Fruit fly (Drosophila melanogaster) whole organism, embryonic: ENCODE results near the gene dpr9.
A peak's percentile ranks its signal among the peaks of the same experiment; 100 is the strongest.

ENCODE experiments used
- CG10543 ChIP-seq: fragments of 200-800 bp; sonication (Bioruptor generic); optimal IDR thresholded peaks from 3 replicates; lab custom pipeline; 2017; ENCODE audit warnings: missing biosample characterization, mild to moderate bottlenecking, missing genetic modification characterization, moderate library complexity
- CG10979 ChIP-seq: fragments of 200-800 bp; sonication (Bioruptor generic); optimal IDR thresholded peaks from 2 replicates; lab custom pipeline; 2018; ENCODE audit warnings: missing biosample characterization, mild to moderate bottlenecking, missing genetic modification characterization, moderate library complexity
- CG11696 ChIP-seq: fragments of 200-800 bp; sonication (Bioruptor generic); IDR thresholded peaks from 2 replicates; pipeline ENCODE4 v1.3.6; 2022; ENCODE audit warnings: missing biosample characterization, missing genetic modification characterization
- CG12155 ChIP-seq: fragments of 200-800 bp; sonication (Bioruptor generic); optimal IDR thresholded peaks from 3 replicates; lab custom pipeline; 2016; ENCODE audit warnings: missing biosample characterization, missing genetic modification characterization
- CG13624 ChIP-seq: fragments of 200-800 bp; sonication (Bioruptor generic); optimal IDR thresholded peaks from 2 replicates; lab custom pipeline; 2016; ENCODE audit warnings: missing biosample characterization, missing genetic modification characterization
- CG13894 ChIP-seq: fragments of 200-800 bp; sonication (Bioruptor generic); optimal IDR thresholded peaks from 3 replicates; lab custom pipeline; 2018; ENCODE audit warnings: missing biosample characterization, mild to moderate bottlenecking, missing genetic modification characterization, moderate library complexity
- CG14860 ChIP-seq: fragments of 200-800 bp; sonication (Bioruptor generic); IDR thresholded peaks from 3 replicates; pipeline ENCODE4 v1.3.6; 2022; ENCODE audit warnings: missing biosample characterization, missing genetic modification characterization; ENCODE audit not compliant: partially characterized antibody
- CG15269 ChIP-seq: fragments of 200-800 bp; sonication (Bioruptor generic); optimal IDR thresholded peaks from 2 replicates; lab custom pipeline; 2018; ENCODE audit warnings: missing biosample characterization, mild to moderate bottlenecking, missing genetic modification characterization, moderate library complexity
- CG15479 ChIP-seq: fragments of 200-800 bp; sonication (Bioruptor generic); optimal IDR thresholded peaks from 3 replicates; lab custom pipeline; 2019; ENCODE audit warnings: missing biosample characterization, mild to moderate bottlenecking, missing genetic modification characterization, moderate library complexity
- CG17802 ChIP-seq: fragments of 200-800 bp; sonication (Bioruptor generic); optimal IDR thresholded peaks from 2 replicates; lab custom pipeline; 2018; ENCODE audit warnings: missing biosample characterization, mild to moderate bottlenecking, missing genetic modification characterization, moderate library complexity
- CG18764 ChIP-seq: fragments of 200-800 bp; sonication (Bioruptor generic); optimal IDR thresholded peaks from 3 replicates; lab custom pipeline; 2016; ENCODE audit warnings: missing biosample characterization, missing genetic modification characterization
- CG2889 ChIP-seq: fragments of 200-800 bp; sonication (Bioruptor generic); IDR thresholded peaks from 3 replicates; pipeline ENCODE4 v1.3.6; 2022; ENCODE audit warnings: missing biosample characterization, missing genetic modification characterization
- CG6254 ChIP-seq: fragments of 200-800 bp; sonication (Bioruptor generic); optimal IDR thresholded peaks from 3 replicates; lab custom pipeline; 2017; ENCODE audit warnings: mild to moderate bottlenecking, missing biosample characterization, missing genetic modification reagents, missing genetic modification characterization
- CG6791 ChIP-seq: fragments of 200-800 bp; sonication (Bioruptor generic); IDR thresholded peaks from 3 replicates; pipeline ENCODE4 v1.3.6; 2022; ENCODE audit warnings: missing biosample characterization, missing genetic modification characterization; ENCODE audit not compliant: partially characterized antibody
- CG7372 ChIP-seq: fragments of 200-800 bp; sonication (Bioruptor generic); IDR thresholded peaks from 2 replicates; pipeline ENCODE4 v1.3.6; 2022; ENCODE audit warnings: missing biosample characterization, missing genetic modification characterization
- CG8924 ChIP-seq: fragments of 200-800 bp; optimal IDR thresholded peaks from 3 replicates; lab custom pipeline; 2019; ENCODE audit warnings: missing biosample characterization, mild to moderate bottlenecking, missing genetic modification characterization, moderate library complexity
- CHES-1-like ChIP-seq: fragments of 200-800 bp; sonication (Bioruptor generic); optimal IDR thresholded peaks from 2 replicates; lab custom pipeline; 2016; ENCODE audit warnings: missing biosample characterization, missing genetic modification characterization
- CkIIα-i1 ChIP-seq: fragments of 200-800 bp; sonication (Bioruptor generic); IDR thresholded peaks from 2 replicates; pipeline ENCODE4 v1.3.6; 2022; ENCODE audit warnings: missing biosample characterization, missing genetic modification characterization
- CoRest ChIP-seq: fragments of 200-800 bp; sonication (Bioruptor generic); optimal IDR thresholded peaks from 3 replicates; lab custom pipeline; 2018; ENCODE audit warnings: missing biosample characterization, mild to moderate bottlenecking, missing genetic modification characterization, moderate library complexity
- D19B ChIP-seq: fragments of 200-800 bp; sonication (Bioruptor generic); optimal IDR thresholded peaks from 2 replicates; lab custom pipeline; 2017; ENCODE audit warnings: missing biosample characterization, mild to moderate bottlenecking, missing genetic modification characterization
- Dek ChIP-seq: fragments of 200-800 bp; sonication (Bioruptor generic); optimal IDR thresholded peaks from 3 replicates; lab custom pipeline; 2019; ENCODE audit warnings: missing biosample characterization, mild to moderate bottlenecking, missing genetic modification characterization, moderate library complexity
- Dll ChIP-seq: fragments of 200-800 bp; sonication (Bioruptor generic); IDR thresholded peaks from 4 replicates; pipeline ENCODE4 v1.3.6; 2022; ENCODE audit warnings: missing biosample characterization, missing genetic modification characterization; ENCODE audit not compliant: partially characterized antibody
- Dp ChIP-seq: fragments of 200-800 bp; sonication (Bioruptor generic); optimal IDR thresholded peaks from 2 replicates; lab custom pipeline; 2018; ENCODE audit warnings: missing biosample characterization, mild to moderate bottlenecking, missing genetic modification characterization, moderate library complexity
- E2f2 ChIP-seq: fragments of 200-800 bp; sonication (Bioruptor generic); IDR thresholded peaks from 2 replicates; pipeline ENCODE4 v1.3.6; 2022; ENCODE audit warnings: missing biosample characterization, missing genetic modification characterization
- Hey ChIP-seq: fragments of 200-800 bp; sonication (Bioruptor generic); optimal IDR thresholded peaks from 3 replicates; lab custom pipeline; 2018; ENCODE audit warnings: missing biosample characterization, mild to moderate bottlenecking, missing genetic modification characterization
- NfI ChIP-seq: fragments of 200-800 bp; sonication (Bioruptor generic); optimal IDR thresholded peaks from 3 replicates; lab custom pipeline; 2018; ENCODE audit warnings: missing biosample characterization, mild to moderate bottlenecking, missing genetic modification characterization, moderate library complexity
- Side ChIP-seq: fragments of 200-800 bp; sonication (Bioruptor generic); optimal IDR thresholded peaks from 2 replicates; lab custom pipeline; 2016; ENCODE audit warnings: missing biosample characterization, missing genetic modification characterization
- Sin3A ChIP-seq: fragments of >200 bp; optimal IDR thresholded peaks from 2 replicates; lab custom pipeline; 2018
- Ssrp ChIP-seq: fragments of 200-800 bp; sonication (Bioruptor generic); optimal IDR thresholded peaks from 2 replicates; lab custom pipeline; 2018; ENCODE audit warnings: missing biosample characterization, mild to moderate bottlenecking, missing genetic modification characterization, moderate library complexity
- Tbp ChIP-seq: fragments of >200 bp; optimal IDR thresholded peaks from 2 replicates; lab custom pipeline; 2018; ENCODE audit warnings: missing biosample characterization, missing genetic modification characterization
- Xbp1 ChIP-seq: fragments of 200-800 bp; sonication (Bioruptor generic); optimal IDR thresholded peaks from 3 replicates; lab custom pipeline; 2016; ENCODE audit warnings: missing biosample characterization, mild to moderate bottlenecking, missing genetic modification characterization
- ac ChIP-seq: fragments of 200-800 bp; sonication (Bioruptor generic); optimal IDR thresholded peaks from 3 replicates; lab custom pipeline; 2017; ENCODE audit warnings: missing biosample characterization, mild to moderate bottlenecking, missing genetic modification characterization
- ato ChIP-seq: fragments of 200-800 bp; sonication (Bioruptor generic); IDR thresholded peaks from 2 replicates; pipeline ENCODE4 v1.3.6; 2022; ENCODE audit warnings: missing biosample characterization, missing genetic modification characterization; ENCODE audit not compliant: partially characterized antibody
- cg ChIP-seq: fragments of 200-800 bp; sonication (Bioruptor generic); optimal IDR thresholded peaks from 3 replicates; lab custom pipeline; 2019; ENCODE audit warnings: missing biosample characterization, mild to moderate bottlenecking, missing genetic modification characterization, moderate library complexity
- corto ChIP-seq: fragments of 200-800 bp; sonication (Bioruptor generic); optimal IDR thresholded peaks from 2 replicates; lab custom pipeline; 2016; ENCODE audit warnings: missing biosample characterization, mild to moderate bottlenecking, missing genetic modification characterization, moderate library complexity
- dmrt99B ChIP-seq: fragments of 200-800 bp; sonication (Bioruptor generic); optimal IDR thresholded peaks from 2 replicates; lab custom pipeline; 2018; ENCODE audit warnings: missing biosample characterization, mild to moderate bottlenecking, missing genetic modification characterization, moderate library complexity
- eve ChIP-seq, 2 experiments: fragments of >200 bp; optimal IDR thresholded peaks; 2 replicates each; lab custom pipeline; 2017; ENCODE audit warnings: missing biosample characterization in 2 of 2, missing genetic modification characterization in 2 of 2
- gem ChIP-seq: fragments of 200-800 bp; sonication (Bioruptor generic); optimal IDR thresholded peaks from 2 replicates; lab custom pipeline; 2019; ENCODE audit warnings: missing biosample characterization, mild to moderate bottlenecking, missing genetic modification characterization, moderate library complexity
- gt ChIP-seq: fragments of 200-800 bp; sonication (Bioruptor generic); IDR thresholded peaks from 2 replicates; pipeline ENCODE4 v1.3.6; 2022; ENCODE audit warnings: missing biosample characterization, missing genetic modification characterization
- hkb ChIP-seq, 2 experiments: fragments of 200-800 bp in 1 of 2; fragments of >200 bp in 1 of 2; sonication (Bioruptor generic) in 1 of 2; IDR thresholded peaks in 1 of 2; optimal IDR thresholded peaks in 1 of 2; 2 replicates each; pipeline versions ENCODE4 v1.3.6 to Lab custom; 2017 to 2022; ENCODE audit warnings: missing biosample characterization in 1 of 2, missing genetic modification characterization in 1 of 2
- jigr1 ChIP-seq: fragments of 200-800 bp; sonication (Bioruptor generic); IDR thresholded peaks from 3 replicates; pipeline ENCODE4 v1.3.6; 2022; ENCODE audit warnings: missing biosample characterization, missing genetic modification characterization
- kni ChIP-seq: fragments of 200-800 bp; sonication (Bioruptor generic); optimal IDR thresholded peaks from 3 replicates; lab custom pipeline; 2017; ENCODE audit warnings: mild to moderate bottlenecking, missing biosample characterization, missing genetic modification reagents, missing genetic modification characterization
- nmo ChIP-seq: fragments of 200-800 bp; sonication (Bioruptor generic); optimal IDR thresholded peaks from 2 replicates; lab custom pipeline; 2018; ENCODE audit warnings: missing biosample characterization, mild to moderate bottlenecking, missing genetic modification characterization, moderate library complexity
- pan ChIP-seq, 4 experiments: fragments of >200 bp in 3 of 4; fragments of 200-800 bp in 1 of 4; sonication (Bioruptor generic) in 1 of 4; optimal IDR thresholded peaks in 3 of 4; IDR thresholded peaks in 1 of 4; 2 replicates each; pipeline versions ENCODE4 v1.3.6 to Lab custom; 2017 to 2022; ENCODE audit warnings: missing biosample characterization in 2 of 4, missing genetic modification characterization in 2 of 4, mixed read lengths in 1 of 4
- pb ChIP-seq: fragments of 200-800 bp; sonication (Bioruptor generic); optimal IDR thresholded peaks from 3 replicates; lab custom pipeline; 2016; ENCODE audit warnings: missing biosample characterization, missing genetic modification characterization
- ranshi ChIP-seq: fragments of 200-800 bp; sonication (Bioruptor generic); IDR thresholded peaks from 2 replicates; pipeline ENCODE4 v1.3.6; 2022; ENCODE audit warnings: missing biosample characterization, missing genetic modification characterization
- sens ChIP-seq: fragments of 200-800 bp; sonication (Bioruptor generic); peaks from one replicate; lab custom pipeline; 2016; ENCODE audit warnings: missing biosample characterization, missing genetic modification characterization
- sqz ChIP-seq: fragments of 200-800 bp; sonication (Bioruptor generic); optimal IDR thresholded peaks from 3 replicates; lab custom pipeline; 2018; ENCODE audit warnings: missing biosample characterization, mild to moderate bottlenecking, missing genetic modification characterization
- tap ChIP-seq: fragments of 200-800 bp; optimal IDR thresholded peaks from 3 replicates; lab custom pipeline; 2019; ENCODE audit warnings: missing biosample characterization, mild to moderate bottlenecking, missing genetic modification characterization, moderate library complexity
- yki ChIP-seq: fragments of >200 bp; optimal IDR thresholded peaks from 3 replicates; lab custom pipeline; 2018

Gene dpr9

DNA sequence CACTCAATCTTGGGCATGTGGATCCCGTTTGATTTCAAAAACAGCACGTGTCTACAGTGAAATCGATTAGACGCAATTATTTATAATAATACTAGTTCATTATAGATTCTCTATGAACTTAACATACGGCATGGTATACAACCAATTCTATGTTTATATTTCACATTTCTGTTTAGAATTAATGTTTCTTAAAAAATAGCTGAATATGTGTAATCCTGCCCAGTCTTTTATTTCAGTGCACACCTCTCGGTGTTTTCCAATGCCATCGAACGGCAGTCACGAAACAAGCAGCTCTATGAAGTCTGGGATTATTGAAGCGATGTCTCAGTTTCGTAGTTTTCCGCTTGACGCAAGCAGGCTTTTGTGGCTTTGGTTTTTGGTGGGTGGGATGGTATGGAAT, 40.8 kb upstream of the dpr9 start (continued):
- TF ChIP-seq CHES-1-like (GFP tag; lab: Kevin White, UChicago): no peak
- peak; percentile 44 for TF ChIP-seq nmo (GFP tag; lab: Kevin White, UChicago)
- TF ChIP-seq CG2889 (GFP tag; lab: Robert Waterston, UW): no peak
- no peak for TF ChIP-seq eve (GFP tag; optimal IDR thresholded peaks at IDR 0.05; lab: Kevin White, UChicago)
- no peak for TF ChIP-seq CG17802 (tag; lab: Kevin White, UChicago)
- TF ChIP-seq CG18764 (GFP tag; lab: Kevin White, UChicago): no peak
- TF ChIP-seq CG10979 (tag; lab: Kevin White, UChicago): peak; percentile 33
- peak; percentile 68 for TF ChIP-seq gem
- peak; percentile 10 for TF ChIP-seq NfI (GFP tag; lab: Kevin White, UChicago)
- no peak for TF ChIP-seq CG11696 (GFP tag; lab: Robert Waterston, UW)
- TF ChIP-seq sens (GFP tag; lab: Kevin White, UChicago): peak; percentile 81
- no peak for TF ChIP-seq Tbp (GFP tag; lab: Kevin White, UChicago)
- peak; percentile 40 for TF ChIP-seq Dek (tag; lab: Kevin White, UChicago)
- no peak for TF ChIP-seq CG13624
- no peak for TF ChIP-seq CG10543
- no peak for TF ChIP-seq CG14860
- no peak for TF ChIP-seq CkIIα-i1 (GFP tag; lab: Robert Waterston, UW)
- TF ChIP-seq CG6254 (GFP tag; lab: Kevin White, UChicago): no peak
- peak; percentile 54 for TF ChIP-seq CG15269 (tag; lab: Kevin White, UChicago)
- no peak for TF ChIP-seq hkb (optimal IDR thresholded peaks at IDR 0.05; lab: Kevin White, UChicago)
- TF ChIP-seq hkb (GFP tag; IDR thresholded peaks at IDR 0.05; lab: Robert Waterston, UW): peak; percentile 42; the same call in 1 of the 2 replicates
- peak; percentile 74 for TF ChIP-seq dmrt99B (tag; lab: Kevin White, UChicago)
- TF ChIP-seq yki (lab: Kevin White, UChicago): no peak
- no peak for TF ChIP-seq pb (GFP tag; lab: Kevin White, UChicago)
- TF ChIP-seq ato (GFP tag; lab: Robert Waterston, UW): no peak
- no peak for TF ChIP-seq E2f2 (GFP tag; lab: Robert Waterston, UW)
- no peak for TF ChIP-seq kni (GFP tag; lab: Kevin White, UChicago)
- no peak for TF ChIP-seq CG12155 (GFP tag; lab: Kevin White, UChicago)
- no peak for TF ChIP-seq gt (GFP tag; lab: Robert Waterston, UW)
- TF ChIP-seq tap: peak; percentile 16
- no peak for TF ChIP-seq ranshi (GFP tag; lab: Robert Waterston, UW)
- no peak for TF ChIP-seq Ssrp (tag; lab: Kevin White, UChicago)
- TF ChIP-seq Hey: no peak
- no peak for TF ChIP-seq CG6791 (GFP tag; lab: Robert Waterston, UW)
- no peak for TF ChIP-seq jigr1
- TF ChIP-seq cg (GFP tag; lab: Kevin White, UChicago): no peak
- no peak for TF ChIP-seq ac (GFP tag; lab: Kevin White, UChicago)
- TF ChIP-seq sqz (GFP tag; lab: Kevin White, UChicago): no peak
- no peak for TF ChIP-seq Dll (GFP tag; lab: Robert Waterston, UW)
- peak; percentile 53 for TF ChIP-seq CG13894 (tag; lab: Kevin White, UChicago)
- TF ChIP-seq pan (optimal IDR thresholded peaks at IDR 0.05; lab: Kevin White, UChicago): no peak
- peak in 1 of 2 experiments; percentile 37 for TF ChIP-seq pan (GFP tag; optimal IDR thresholded peaks at IDR 0.05 in 1 of 2, IDR thresholded peaks at IDR 0.05 in 1 of 2)
- TF ChIP-seq Sin3A (lab: Kevin White, UChicago): no peak
- TF ChIP-seq CG15479 (GFP tag; lab: Kevin White, UChicago): no peak
- peak; percentile 25 for TF ChIP-seq CoRest (tag; lab: Kevin White, UChicago)
- no peak for TF ChIP-seq corto (GFP tag; lab: Kevin White, UChicago)
- no peak for TF ChIP-seq D19B (GFP tag; lab: Kevin White, UChicago)
- TF ChIP-seq Dp (GFP tag; lab: Kevin White, UChicago): no peak
- no peak for TF ChIP-seq CG7372 (GFP tag; lab: Robert Waterston, UW)
- TF ChIP-seq Side (GFP tag; lab: Kevin White, UChicago): no peak
- peak; percentile 27 for TF ChIP-seq CG8924
- peak; percentile 4 for TF ChIP-seq Xbp1 (GFP tag; lab: Kevin White, UChicago)
